Worm (Caenorhabditis elegans) whole organism, L4 larva: ENCODE measurements around the gene F27D9.12.

ENCODE experiments used
- D1046.2 ChIP-seq: fragments of 200-800 bp; sonication (Bioruptor generic); IDR thresholded peaks from 2 replicates; pipeline ENCODE4 v1.3.6; 2022; ENCODE audit warnings: missing genetic modification characterization, missing compliant biosample characterization
- F37D6.2 ChIP-seq: sonication (generic microtip); optimal IDR thresholded peaks from 2 replicates; lab custom pipeline; 2016; ENCODE audit warnings: mild to moderate bottlenecking, missing genetic modification characterization, missing compliant biosample characterization
- F44E2.7 ChIP-seq: fragments of 200-800 bp; sonication (Bioruptor generic); IDR thresholded peaks from 2 replicates; pipeline ENCODE4 v2.1.2; 2022; ENCODE audit warnings: missing genetic modification characterization, missing compliant biosample characterization
- T26A8.4 ChIP-seq: fragments of 200-800 bp; sonication (Bioruptor generic); IDR thresholded peaks from 2 replicates; pipeline ENCODE4 v1.3.6; 2022; ENCODE audit warnings: missing genetic modification characterization, missing compliant biosample characterization
- Y48G9A.11 ChIP-seq: fragments of 200-800 bp; sonication (Bioruptor generic); IDR thresholded peaks from 2 replicates; pipeline ENCODE4 v1.3.6; 2022; ENCODE audit warnings: missing genetic modification reagents, missing genetic modification characterization, missing compliant biosample characterization
- Y75B8A.6 ChIP-seq: fragments of 200-800 bp; sonication (Bioruptor generic); IDR thresholded peaks from 2 replicates; pipeline ENCODE4 v1.3.6; 2022; ENCODE audit warnings: missing genetic modification reagents, missing genetic modification characterization, missing compliant biosample characterization
- aha-1 ChIP-seq: fragments of 150-350 bp; peaks from one replicate; lab custom pipeline; 2014; ENCODE audit warnings: missing biosample characterization, missing genetic modification characterization
- ama-1 ChIP-seq: fragments of 150-350 bp; optimal IDR thresholded peaks from 2 replicates; lab custom pipeline; 2014; ENCODE audit warnings: inconsistent platforms, mixed read lengths
- attf-4 ChIP-seq: sonication (generic microtip); optimal IDR thresholded peaks from 3 replicates; lab custom pipeline; 2017; ENCODE audit warnings: missing biosample characterization, missing genetic modification characterization
- ceh-32 ChIP-seq: sonication (generic microtip); optimal IDR thresholded peaks from 2 replicates; lab custom pipeline; 2016; ENCODE audit warnings: mild to moderate bottlenecking, missing genetic modification characterization, missing compliant biosample characterization; ENCODE audit not compliant: poor library complexity
- ctbp-1 ChIP-seq: fragments of 200-800 bp; sonication (Bioruptor generic); IDR thresholded peaks from 2 replicates; pipeline ENCODE4 v1.3.6; 2022; ENCODE audit warnings: missing genetic modification reagents, missing genetic modification characterization, missing compliant biosample characterization
- daf-16 ChIP-seq, 3 experiments: sonication (generic microtip); optimal IDR thresholded peaks; 2 replicates each; lab custom pipeline; 2016 to 2017; ENCODE audit warnings: missing genetic modification characterization in 3 of 3, missing genetic modification reagents in 3 of 3, mild to moderate bottlenecking in 2 of 3, missing compliant biosample characterization in 2 of 3, missing biosample characterization in 1 of 3, moderate library complexity in 1 of 3
- dmd-9 ChIP-seq: fragments of 200-800 bp; sonication (Bioruptor generic); IDR thresholded peaks from 2 replicates; pipeline ENCODE4 v1.3.6; 2022; ENCODE audit warnings: missing genetic modification reagents, missing genetic modification characterization, missing compliant biosample characterization
- dve-1 ChIP-seq: sonication (generic microtip); optimal IDR thresholded peaks from 2 replicates; lab custom pipeline; 2017; ENCODE audit warnings: antibody characterized with exemption, mild to moderate bottlenecking, missing genetic modification characterization, missing compliant biosample characterization; ENCODE audit not compliant: insufficient read depth
- egl-43 ChIP-seq: fragments of 200-800 bp; sonication (Bioruptor generic); IDR thresholded peaks from 2 replicates; pipeline ENCODE4 v1.3.6; 2022; ENCODE audit warnings: missing genetic modification reagents, missing genetic modification characterization, missing compliant biosample characterization
- hif-1 ChIP-seq, 2 experiments: sonication (generic microtip); optimal IDR thresholded peaks; 2 replicates each; lab custom pipeline; 2016 to 2017; ENCODE audit warnings: missing compliant biosample characterization in 2 of 2, missing genetic modification characterization in 2 of 2, missing genetic modification reagents in 2 of 2, missing genotype in 2 of 2, mild to moderate bottlenecking in 1 of 2
- hlh-11 ChIP-seq: fragments of 200-800 bp; sonication (Bioruptor generic); optimal IDR thresholded peaks from 2 replicates; lab custom pipeline; 2018; ENCODE audit warnings: mild to moderate bottlenecking, missing genetic modification characterization, missing compliant biosample characterization
- hlh-30 ChIP-seq: sonication (generic microtip); optimal IDR thresholded peaks from 2 replicates; lab custom pipeline; 2017; ENCODE audit warnings: antibody characterized with exemption, mild to moderate bottlenecking, missing genetic modification characterization, missing compliant biosample characterization; ENCODE audit not compliant: insufficient read depth
- hmg-1.1 ChIP-seq: fragments of 200-800 bp; sonication (Bioruptor generic); IDR thresholded peaks from 2 replicates; pipeline ENCODE4 v1.3.6; 2022; ENCODE audit warnings: missing genetic modification reagents, missing genetic modification characterization, missing compliant biosample characterization
- lim-7 ChIP-seq: fragments of 200-800 bp; sonication (Bioruptor generic); IDR thresholded peaks from 2 replicates; pipeline ENCODE4 v1.3.6; 2022; ENCODE audit warnings: missing genetic modification characterization, missing compliant biosample characterization
- lin-29 ChIP-seq: fragments of 200-800 bp; sonication (Bioruptor generic); IDR thresholded peaks from 2 replicates; pipeline ENCODE4 v1.3.6; 2022; ENCODE audit warnings: missing genetic modification reagents, missing genetic modification characterization, missing compliant biosample characterization
- lin-39 ChIP-seq: fragments of 150-350 bp; optimal IDR thresholded peaks from 2 replicates; lab custom pipeline; 2014; ENCODE audit warnings: missing biosample characterization, missing genetic modification reagents, missing genetic modification characterization
- lsy-2 ChIP-seq, 2 experiments: fragments of 150-350 bp in 1 of 2; sonication (generic microtip) in 1 of 2; optimal IDR thresholded peaks; 2 replicates each; lab custom pipeline; 2014 to 2017; ENCODE audit warnings: missing biosample characterization in 2 of 2, missing genetic modification characterization in 2 of 2
- madf-9 ChIP-seq: fragments of 200-800 bp; sonication (Bioruptor generic); conservative IDR thresholded peaks from 2 replicates; pipeline ENCODE4 v1.3.6; 2022; ENCODE audit warnings: missing genetic modification reagents, missing genetic modification characterization, missing compliant biosample characterization
- mdl-1 ChIP-seq, 2 experiments: fragments of 150-350 bp in 1 of 2; sonication (generic microtip) in 1 of 2; optimal IDR thresholded peaks; 2 replicates each; lab custom pipeline; 2014 to 2017; ENCODE audit warnings: missing biosample characterization in 2 of 2, missing genetic modification characterization in 2 of 2
- mes-2 ChIP-seq: sonication (generic microtip); optimal IDR thresholded peaks from 2 replicates; lab custom pipeline; 2016; ENCODE audit warnings: missing genotype, mild to moderate bottlenecking, missing genetic modification characterization, missing compliant biosample characterization; ENCODE audit not compliant: poor library complexity, severe bottlenecking
- nhr-10 ChIP-seq: fragments of 150-350 bp; optimal IDR thresholded peaks from 2 replicates; lab custom pipeline; 2014; ENCODE audit warnings: missing biosample characterization, missing genetic modification characterization
- nhr-28 ChIP-seq: fragments of 150-350 bp; optimal IDR thresholded peaks from 2 replicates; lab custom pipeline; 2014; ENCODE audit warnings: missing biosample characterization, missing genetic modification characterization
- nhr-76 ChIP-seq: fragments of 150-350 bp; optimal IDR thresholded peaks from 2 replicates; lab custom pipeline; 2014; ENCODE audit warnings: missing biosample characterization, missing genetic modification characterization
- pha-4 ChIP-seq, 2 experiments: fragments of 150-350 bp in 1 of 2; fragments of 200-800 bp in 1 of 2; sonication (Bioruptor generic) in 1 of 2; IDR thresholded peaks in 1 of 2; optimal IDR thresholded peaks in 1 of 2; 2 replicates each; pipeline versions ENCODE4 v1.3.6 to Lab custom; 2014 to 2022; ENCODE audit warnings: missing genetic modification characterization in 2 of 2, missing genetic modification reagents in 2 of 2, missing biosample characterization in 1 of 2, missing compliant biosample characterization in 1 of 2
- php-3 ChIP-seq: fragments of 200-800 bp; sonication (Bioruptor generic); IDR thresholded peaks from 2 replicates; pipeline ENCODE4 v1.3.6; 2022; ENCODE audit warnings: missing genetic modification reagents, missing genetic modification characterization, missing compliant biosample characterization
- rbr-2 ChIP-seq: sonication (generic microtip); optimal IDR thresholded peaks from 2 replicates; lab custom pipeline; 2016; ENCODE audit warnings: missing genotype, missing genetic modification characterization, missing compliant biosample characterization
- set-16 ChIP-seq: fragments of 200-800 bp; sonication (Bioruptor generic); IDR thresholded peaks from 2 replicates; pipeline ENCODE4 v1.3.6; 2022; ENCODE audit warnings: missing genetic modification reagents, missing genetic modification characterization, missing compliant biosample characterization
- snpc-1.2 ChIP-seq: fragments of 200-800 bp; sonication (Bioruptor generic); IDR thresholded peaks from 2 replicates; pipeline ENCODE4 v1.3.6; 2022; ENCODE audit warnings: missing genetic modification reagents, missing genetic modification characterization, missing compliant biosample characterization
- spr-1 ChIP-seq: sonication (generic microtip); optimal IDR thresholded peaks from 2 replicates; lab custom pipeline; 2016; ENCODE audit warnings: mild to moderate bottlenecking, missing genetic modification characterization, missing compliant biosample characterization
- tag-97 ChIP-seq: fragments of 200-800 bp; sonication (Bioruptor generic); IDR thresholded peaks from 2 replicates; pipeline ENCODE4 v1.3.6; 2022; ENCODE audit warnings: missing genetic modification characterization, missing compliant biosample characterization
- zfp-2 ChIP-seq: sonication (generic microtip); optimal IDR thresholded peaks from 2 replicates; lab custom pipeline; 2016; ENCODE audit warnings: mild to moderate bottlenecking, missing genetic modification characterization, missing compliant biosample characterization
- ztf-7 ChIP-seq: fragments of 150-350 bp; optimal IDR thresholded peaks from 2 replicates; lab custom pipeline; 2014; ENCODE audit warnings: missing biosample characterization, missing genetic modification characterization

F27D9.12 gene

DNA sequence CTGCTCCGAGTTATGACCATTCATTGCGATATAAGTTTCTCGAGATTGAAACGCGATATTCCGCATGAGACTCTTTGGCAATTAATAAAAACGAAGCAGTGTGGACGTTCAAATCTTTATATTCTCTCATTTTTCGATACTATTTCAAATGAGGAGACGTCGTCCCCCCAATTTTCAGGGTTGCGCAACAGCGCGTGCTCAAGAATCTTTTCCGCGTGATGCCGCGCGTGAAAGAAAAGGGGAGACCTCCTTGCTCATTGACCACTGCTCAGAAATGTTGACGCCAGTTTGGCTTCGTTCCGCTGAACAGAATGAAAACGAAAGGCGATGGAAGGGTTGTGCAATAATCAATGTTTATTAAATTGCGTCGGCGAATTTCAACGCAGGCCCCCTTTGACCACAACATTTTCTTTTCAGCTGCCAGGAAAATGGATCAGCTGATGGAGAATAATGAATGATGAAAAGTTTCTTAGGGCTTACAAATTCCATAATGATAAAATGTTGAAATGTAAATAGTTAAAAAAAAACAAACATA, 1.2 kb downstream of the F27D9.12 start (continued):
- TF ChIP-seq D1046.2 (GFP tag; lab: Robert Waterston, UW) (no peak), snpc-1.2 (no peak), dmd-9 (GFP tag; lab: Robert Waterston, UW) (no peak), egl-43 (no peak), lim-7 (no peak), Y48G9A.11 (GFP tag; lab: Robert Waterston, UW) (0 out of 2 replicates have a peak, but pooled peaks have one; percentile 8), mdl-1 (tag; optimal IDR thresholded peaks at IDR 0.05; lab: Kevin White, UChicago) (peak; percentile 18 to 39)
- TF ChIP-seq, all 104 proteins: peak for 4

- no peak for TF ChIP-seq pha-4 (GFP tag; IDR thresholded peaks at IDR 0.05; lab: Robert Waterston, UW)
- no peak for TF ChIP-seq pha-4 (tag; optimal IDR thresholded peaks at IDR 0.05; lab: Kevin White, UChicago)
- TF ChIP-seq egl-43, result 0 out of 2 replicates have a peak, but pooled peaks have one; percentile 47
- peak in 1 of 2 experiments; percentile 51 for TF ChIP-seq hif-1 (tag; optimal IDR thresholded peaks at IDR 0.05; lab: Kevin White, UChicago)
- peak; percentile 12 for TF ChIP-seq hlh-11 (tag; lab: Kevin White, UChicago)
- no peak for TF ChIP-seq spr-1 (tag; lab: Kevin White, UChicago)
- TF ChIP-seq tag-97 (GFP tag; lab: Robert Waterston, UW), result no peak
- no peak for TF ChIP-seq nhr-76
- no peak for TF ChIP-seq ama-1 (lab: Kevin White, UChicago)
- TF ChIP-seq Y75B8A.6 (GFP tag; lab: Robert Waterston, UW), result no peak
- peak in 1 of 2 experiments; percentile 67 for TF ChIP-seq mdl-1 (tag; optimal IDR thresholded peaks at IDR 0.05; lab: Kevin White, UChicago)
- peak; percentile 9 for TF ChIP-seq aha-1
- TF ChIP-seq hlh-30 (tag; lab: Kevin White, UChicago), result peak; percentile 37
- no peak for TF ChIP-seq lin-29 (GFP tag; lab: Robert Waterston, UW)
- peak; percentile 20; the same call in 1 of the 2 replicates for TF ChIP-seq set-16 (GFP tag; lab: Robert Waterston, UW)
- peak; percentile 27 for TF ChIP-seq rbr-2 (tag; lab: Kevin White, UChicago)
These were observed 2.9 kb downstream of the F27D9.12 start for ce11 chrX:7653708-7654390.

ce11 chrX:7652308-7652707, 4.5 kb downstream of the F27D9.12 start:
- TF ChIP-seq rbr-2 (tag; lab: Kevin White, UChicago) (no peak), zfp-2 (tag; lab: Kevin White, UChicago) (no peak), nhr-28 (peak; percentile 32), daf-16 (GFP tag; optimal IDR thresholded peaks at IDR 0.05; lab: Kevin White, UChicago) (no peak), daf-16 (tag; optimal IDR thresholded peaks at IDR 0.05; lab: Kevin White, UChicago) (peak; percentile 82), ztf-7 (no peak), hlh-11 (tag; lab: Kevin White, UChicago) (peak; percentile 51), F37D6.2 (tag; lab: Kevin White, UChicago) (no peak), lsy-2 (tag; optimal IDR thresholded peaks at IDR 0.05; lab: Kevin White, UChicago) (no peak), F44E2.7 (GFP tag; lab: Robert Waterston, UW) (no peak), mes-2 (tag; lab: Kevin White, UChicago) (no peak), dve-1 (peak; percentile 60), ama-1 (lab: Kevin White, UChicago) (no peak), T26A8.4 (GFP tag; lab: Robert Waterston, UW) (no peak)
- TF ChIP-seq, all 104 proteins: peak for 4

DNA sequence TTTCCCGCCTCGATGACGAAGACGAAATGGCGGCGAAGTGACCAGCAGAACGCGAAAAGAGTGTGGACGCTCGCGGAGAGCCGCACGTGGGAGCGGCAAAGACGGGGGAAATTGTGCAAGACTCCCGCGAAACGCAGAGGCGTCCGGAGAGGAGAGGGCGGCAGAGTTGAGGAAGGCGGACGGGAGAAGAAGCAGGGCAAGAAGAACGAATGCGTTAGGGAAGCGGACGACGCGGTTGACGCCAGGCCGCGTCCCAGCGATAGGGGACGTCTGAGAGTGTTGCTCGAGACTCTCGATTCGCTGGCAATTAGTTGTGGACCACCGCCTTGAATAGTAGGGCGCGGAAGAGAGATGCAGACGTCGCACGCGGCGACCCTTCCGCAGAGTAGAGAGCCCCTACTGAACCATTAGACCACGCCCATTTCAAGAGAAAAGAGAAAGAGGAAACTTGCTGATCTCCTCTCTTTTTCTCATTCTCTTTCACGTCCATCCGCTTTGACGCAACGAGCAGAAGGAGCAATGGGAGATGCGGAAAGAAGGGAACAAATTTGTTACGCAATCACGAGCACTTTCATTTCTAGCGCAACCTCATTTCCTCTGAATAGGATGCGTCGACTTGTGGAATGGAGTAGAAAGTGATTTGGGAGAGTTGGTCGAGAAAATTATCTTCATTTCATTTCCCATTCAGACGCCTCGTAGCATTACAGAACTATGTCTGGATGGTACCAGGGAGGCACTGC, 5.4 kb downstream of the F27D9.12 start:
- TF ChIP-seq php-3 (GFP tag; lab: Robert Waterston, UW), result 0 out of 2 replicates have a peak, but pooled peaks have one; percentile 62
- no peak for TF ChIP-seq F44E2.7 (GFP tag; lab: Robert Waterston, UW)
- no peak for TF ChIP-seq lin-39
- TF ChIP-seq set-16 (GFP tag; lab: Robert Waterston, UW), result peak; percentile 97
- no peak for TF ChIP-seq nhr-10 (tag; lab: Kevin White, UChicago)
- peak; percentile 47; the same call in 1 of the 2 replicates for TF ChIP-seq hmg-1.1 (GFP tag; lab: Robert Waterston, UW)
- no peak for TF ChIP-seq D1046.2 (GFP tag; lab: Robert Waterston, UW)
- 0 out of 2 replicates have a peak, but pooled peaks have one; percentile 14 for TF ChIP-seq ctbp-1 (GFP tag; lab: Robert Waterston, UW)
- TF ChIP-seq daf-16 (GFP tag; optimal IDR thresholded peaks at IDR 0.05; lab: Kevin White, UChicago), result peak in 1 of 2 experiments; percentile 11
- TF ChIP-seq daf-16 (tag; optimal IDR thresholded peaks at IDR 0.05; lab: Kevin White, UChicago), result no peak
- TF ChIP-seq ceh-32 (tag; lab: Kevin White, UChicago), result peak; percentile 3
- peak in 1 of 2 experiments; percentile 44 for TF ChIP-seq hif-1 (tag; optimal IDR thresholded peaks at IDR 0.05; lab: Kevin White, UChicago)
- peak; percentile 54; the same call in 1 of the 2 replicates for TF ChIP-seq madf-9 (GFP tag; lab: Robert Waterston, UW)
- TF ChIP-seq hlh-11 (tag; lab: Kevin White, UChicago), result peak; percentile 53
- TF ChIP-seq attf-4 (tag; lab: Kevin White, UChicago), result no peak
- no peak; the same call in 1 of the 2 replicates for TF ChIP-seq pha-4 (GFP tag; IDR thresholded peaks at IDR 0.05; lab: Robert Waterston, UW)
- TF ChIP-seq pha-4 (tag; optimal IDR thresholded peaks at IDR 0.05; lab: Kevin White, UChicago), result no peak
- TF ChIP-seq aha-1, result peak; percentile 58
